Worm (Caenorhabditis elegans) whole organism, midembryonic: ENCODE data around the gene sec-61.G.

Experiments used
- T22C8.4 ChIP-seq: fragments of 200-800 bp; sonication (Bioruptor generic); IDR thresholded peaks from 2 replicates; pipeline ENCODE4 v1.3.6; 2022; ENCODE audit warnings: missing genetic modification characterization, missing compliant biosample characterization
- cog-1 ChIP-seq: sonication (generic microtip); optimal IDR thresholded peaks from 2 replicates; lab custom pipeline; 2016; ENCODE audit warnings: missing genetic modification characterization, missing compliant biosample characterization
- flt-1 ChIP-seq: fragments of 200-800 bp; sonication (Bioruptor generic); IDR thresholded peaks from 2 replicates; pipeline ENCODE4 v1.3.6; 2022; ENCODE audit warnings: missing genetic modification characterization, missing compliant biosample characterization
- klf-2 ChIP-seq: fragments of 200-800 bp; sonication (Bioruptor generic); conservative IDR thresholded peaks from 2 replicates; pipeline ENCODE4 v1.3.6; 2022; ENCODE audit warnings: missing genetic modification reagents, missing genetic modification characterization, missing compliant biosample characterization
- med-1 ChIP-seq: sonication (generic microtip); optimal IDR thresholded peaks from 2 replicates; lab custom pipeline; 2017; ENCODE audit warnings: missing genetic modification characterization, mild to moderate bottlenecking, missing compliant biosample characterization, antibody characterized with exemption, missing genetic modification reagents; ENCODE audit not compliant: insufficient read depth
- ref-1 ChIP-seq: fragments of 200-800 bp; sonication (Bioruptor generic); conservative IDR thresholded peaks from 2 replicates; pipeline ENCODE4 v1.3.6; 2022; ENCODE audit warnings: missing genetic modification reagents, missing genetic modification characterization, missing compliant biosample characterization
- tab-1 ChIP-seq: fragments of 200-800 bp; sonication (Bioruptor generic); IDR thresholded peaks from 2 replicates; pipeline ENCODE4 v1.3.6; 2022; ENCODE audit warnings: missing genetic modification characterization, missing compliant biosample characterization
- ztf-23 ChIP-seq: fragments of 200-800 bp; sonication (Bioruptor generic); IDR thresholded peaks from 2 replicates; pipeline ENCODE4 v1.3.6; 2022; ENCODE audit warnings: missing genetic modification reagents, missing genetic modification characterization, missing compliant biosample characterization
- ztf-29 ChIP-seq: fragments of 200-800 bp; sonication (Bioruptor generic); IDR thresholded peaks from 2 replicates; pipeline ENCODE4 v1.3.6; 2022; ENCODE audit warnings: missing genetic modification reagents, missing genetic modification characterization, missing compliant biosample characterization

- TF ChIP-seq tab-1 (GFP tag; lab: Robert Waterston, UW) (no peak), T22C8.4 (no peak), flt-1 (GFP tag; lab: Robert Waterston, UW) (no peak), klf-2 (GFP tag; lab: Robert Waterston, UW) (no peak), cog-1 (tag; lab: Kevin White, UChicago) (no peak), med-1 (GFP tag; lab: Kevin White, UChicago) (no peak), ztf-29 (GFP tag; lab: Robert Waterston, UW) (no peak), ztf-23 (GFP tag; lab: Robert Waterston, UW) (no peak), ref-1 (GFP tag; lab: Robert Waterston, UW) (no peak)
Observed at ce11 chrV:10944903-10945302, 48.0 kb upstream of the sec-61.G start.
